Worm (Caenorhabditis elegans): ENCODE results near the gene T09A5.15.

T09A5.15 gene

DNA sequence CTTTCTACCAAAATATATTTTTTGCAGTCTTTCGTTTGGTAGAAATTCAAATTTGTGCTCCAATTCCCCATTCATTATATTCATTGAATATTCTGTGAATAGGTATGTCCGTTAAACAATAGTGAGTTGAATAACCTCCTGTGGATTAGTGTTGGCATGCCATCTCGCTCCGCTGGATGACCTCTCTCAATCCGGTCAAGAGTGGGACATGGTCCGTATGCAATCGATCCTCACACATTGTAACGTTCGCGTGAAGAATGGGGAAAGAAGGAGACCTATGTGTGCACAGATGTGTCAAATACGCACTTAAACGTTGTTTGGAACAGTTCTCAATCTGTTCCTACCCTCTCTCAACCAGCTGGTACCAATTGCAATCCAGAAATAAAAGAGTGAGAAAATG lies 44.5 kb upstream of the T09A5.15 start:
- TF ChIP-seq die-1 (tag; optimal IDR thresholded peaks at IDR 0.05) (no peak), nfya-2 (GFP tag; IDR thresholded peaks at IDR 0.05) (no peak), bed-1 (GFP tag; IDR thresholded peaks at IDR 0.05) (no peak), madf-8 (GFP tag; conservative IDR thresholded peaks at IDR 0.05) (no peak), D2030.7 (GFP tag; IDR thresholded peaks at IDR 0.05) (no peak), gei-17 (GFP tag; optimal IDR thresholded peaks at IDR 0.05) (no peak), mel-28 (tag; optimal IDR thresholded peaks at IDR 0.05; ENCODE audit: borderline replicate concordance) (no peak), cebp-2 (GFP tag; IDR thresholded peaks at IDR 0.05) (no peak)

ce11 chrII:7813645-7814044 lies 44.1 kb upstream of the T09A5.15 start:
- TF ChIP-seq nhr-80 (tag; optimal IDR thresholded peaks at IDR 0.05) (peak; percentile 34), hsf-1 (GFP tag; IDR thresholded peaks at IDR 0.05) (no peak), dpff-1 (tag; optimal IDR thresholded peaks at IDR 0.05) (no peak)

DNA sequence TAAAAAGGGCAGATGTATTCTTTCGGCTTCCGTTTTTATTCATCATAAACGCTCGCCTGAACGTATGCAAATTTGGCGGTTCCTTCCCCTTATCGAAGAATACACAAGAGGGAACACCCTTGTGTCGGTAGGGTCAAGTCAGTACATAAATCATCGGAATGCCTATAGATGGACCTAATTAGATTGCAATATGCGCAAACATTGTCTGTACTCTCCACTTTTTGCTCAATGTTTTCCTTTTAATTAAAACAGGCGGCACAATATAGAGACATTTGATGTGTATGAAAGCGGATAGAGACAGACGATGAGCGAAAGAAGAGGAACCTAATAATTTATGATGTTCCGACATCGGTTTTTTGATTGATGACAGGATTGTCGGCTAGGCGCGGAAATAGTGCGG lies 43.5 kb upstream of the T09A5.15 start:
- TF ChIP-seq dox-1 (GFP tag; IDR thresholded peaks at IDR 0.05): no peak
- no peak for TF ChIP-seq F55B11.4 (tag; optimal IDR thresholded peaks at IDR 0.05; ENCODE audit: borderline replicate concordance, insufficient read depth)
- no peak for TF ChIP-seq ztf-28 (GFP tag; IDR thresholded peaks at IDR 0.05)
- no peak for TF ChIP-seq rec-8 (tag; optimal IDR thresholded peaks at IDR 0.05)
- TF ChIP-seq lsl-1 (GFP tag; optimal IDR thresholded peaks at IDR 0.05): no peak
- no peak for TF ChIP-seq Y67H2A.10 (GFP tag; conservative IDR thresholded peaks at IDR 0.05)
- TF ChIP-seq nhr-90 (tag; optimal IDR thresholded peaks at IDR 0.05): no peak
- no peak for TF ChIP-seq gei-17 (GFP tag; optimal IDR thresholded peaks at IDR 0.05)
- TF ChIP-seq ceh-91 (GFP tag; IDR thresholded peaks at IDR 0.05): no peak
- no peak for TF ChIP-seq F23B12.7 (tag; optimal IDR thresholded peaks at IDR 0.05; ENCODE audit: insufficient read depth)
- no peak for TF ChIP-seq hrde-1 (tag; optimal IDR thresholded peaks at IDR 0.05; ENCODE audit: borderline replicate concordance)
- no peak for TF ChIP-seq egl-18 (GFP tag; IDR thresholded peaks at IDR 0.05)
- no peak for TF ChIP-seq athp-1 (tag; optimal IDR thresholded peaks at IDR 0.05)
- TF ChIP-seq madf-10 (tag; optimal IDR thresholded peaks at IDR 0.05): no peak
- no peak for TF ChIP-seq B0035.1 (tag; optimal IDR thresholded peaks at IDR 0.05)

ce11 chrII:7814915-7815314 lies 42.8 kb upstream of the T09A5.15 start:
- no peak for TF ChIP-seq lin-35 (GFP tag; optimal IDR thresholded peaks at IDR 0.05)
- TF ChIP-seq ztf-18 (tag; optimal IDR thresholded peaks at IDR 0.05): no peak
- peak; percentile 84 for TF ChIP-seq nhr-80 (tag; optimal IDR thresholded peaks at IDR 0.05)
- peak; percentile 6; the same call in 1 of the 2 replicates for TF ChIP-seq dox-1 (GFP tag; IDR thresholded peaks at IDR 0.05)
- no peak for TF ChIP-seq lin-54 (GFP tag; optimal IDR thresholded peaks at IDR 0.05)
- TF ChIP-seq F10E7.11 (tag; optimal IDR thresholded peaks at IDR 0.05): no peak
- no peak for TF ChIP-seq hlh-12 (tag; optimal IDR thresholded peaks at IDR 0.05)
- TF ChIP-seq dpff-1 (tag; optimal IDR thresholded peaks at IDR 0.05): no peak
- no peak for TF ChIP-seq cebp-1 (GFP tag; IDR thresholded peaks at IDR 0.05)
- peak; percentile 17 for TF ChIP-seq cebp-1 (tag; optimal IDR thresholded peaks at IDR 0.05)
- no peak for TF ChIP-seq ceh-79 (tag; optimal IDR thresholded peaks at IDR 0.05)
- peak; percentile 97 for TF ChIP-seq unc-62 (GFP tag; optimal IDR thresholded peaks at IDR 0.05)
- no peak for TF ChIP-seq F52B5.7 (tag; optimal IDR thresholded peaks at IDR 0.05)
- peak in 1 of 2 experiments; percentile 17 for TF ChIP-seq let-607 (tag; optimal IDR thresholded peaks at IDR 0.05)
